Worm (Caenorhabditis elegans) whole organism, early embryonic: ENCODE data around the gene eelo-2.
A peak's percentile ranks its signal among the peaks of the same experiment; 100 is the strongest.

ENCODE experiments used
- B0310.2 ChIP-seq: sonication (generic microtip); optimal IDR thresholded peaks from 2 replicates; lab custom pipeline; 2016; ENCODE audit warnings: mild to moderate bottlenecking, missing genetic modification characterization, missing compliant biosample characterization
- F13C5.2 ChIP-seq: sonication (generic microtip); optimal IDR thresholded peaks from 2 replicates; lab custom pipeline; 2017; ENCODE audit warnings: mild to moderate bottlenecking, missing genetic modification characterization, inconsistent platforms, missing compliant biosample characterization
- aly-1 ChIP-seq: sonication (generic microtip); optimal IDR thresholded peaks from 2 replicates; lab custom pipeline; 2016; ENCODE audit warnings: missing genetic modification characterization, missing compliant biosample characterization
- ama-1 ChIP-seq: fragments of 150-350 bp; optimal IDR thresholded peaks from 2 replicates; lab custom pipeline; 2014
- ceh-13 ChIP-seq: fragments of 200-800 bp; sonication (Bioruptor generic); optimal IDR thresholded peaks from 2 replicates; lab custom pipeline; 2018; ENCODE audit warnings: mild to moderate bottlenecking, missing genetic modification characterization, missing compliant biosample characterization
- ceh-36 ChIP-seq: sonication (generic microtip); optimal IDR thresholded peaks from 2 replicates; lab custom pipeline; 2016; ENCODE audit warnings: missing genetic modification characterization, inconsistent platforms, missing compliant biosample characterization
- ets-7 ChIP-seq: sonication (generic microtip); optimal IDR thresholded peaks from 2 replicates; lab custom pipeline; 2016; ENCODE audit warnings: missing genotype, missing genetic modification characterization, missing compliant biosample characterization
- flt-1 ChIP-seq: fragments of 200-800 bp; sonication (Bioruptor generic); IDR thresholded peaks from 2 replicates; pipeline ENCODE4 v1.3.6; 2022; ENCODE audit warnings: missing genetic modification characterization, missing compliant biosample characterization
- hmbx-1 ChIP-seq: sonication (generic microtip); optimal IDR thresholded peaks from 2 replicates; lab custom pipeline; 2016; ENCODE audit warnings: mild to moderate bottlenecking, missing genetic modification characterization, missing compliant biosample characterization
- hmg-4 ChIP-seq: fragments of 200-800 bp; sonication (Bioruptor generic); optimal IDR thresholded peaks from 2 replicates; lab custom pipeline; 2018; ENCODE audit warnings: mild to moderate bottlenecking, missing genetic modification characterization, missing compliant biosample characterization
- hnd-1 ChIP-seq: sonication (generic microtip); optimal IDR thresholded peaks from 2 replicates; lab custom pipeline; 2016; ENCODE audit warnings: missing genetic modification characterization, missing compliant biosample characterization
- pes-1 ChIP-seq: fragments of 200-800 bp; sonication (Bioruptor generic); IDR thresholded peaks from 2 replicates; pipeline ENCODE4 v1.3.6; 2022; ENCODE audit warnings: missing genetic modification reagents, missing genetic modification characterization, missing compliant biosample characterization
- scrt-1 ChIP-seq: fragments of 200-800 bp; sonication (Bioruptor generic); IDR thresholded peaks from 2 replicates; pipeline ENCODE4 v1.3.6; 2022; ENCODE audit warnings: missing genetic modification characterization, missing compliant biosample characterization
- sea-1 ChIP-seq: fragments of 200-800 bp; sonication (Bioruptor generic); conservative IDR thresholded peaks from 2 replicates; pipeline ENCODE4 v1.3.6; 2022; ENCODE audit warnings: missing genetic modification characterization, missing compliant biosample characterization
- tbx-11 ChIP-seq: fragments of 200-800 bp; sonication (Bioruptor generic); IDR thresholded peaks from 2 replicates; pipeline ENCODE4 v1.3.6; 2022; ENCODE audit warnings: missing genetic modification characterization, missing compliant biosample characterization
- tbx-37 ChIP-seq: fragments of 200-800 bp; sonication (Bioruptor generic); conservative IDR thresholded peaks from 2 replicates; pipeline ENCODE4 v1.3.6; 2022; ENCODE audit warnings: missing genetic modification reagents, missing genetic modification characterization, missing compliant biosample characterization
- tra-4 ChIP-seq: sonication (generic microtip); optimal IDR thresholded peaks from 2 replicates; lab custom pipeline; 2017; ENCODE audit warnings: missing genetic modification characterization, missing compliant biosample characterization

Gene eelo-2

ce11 chrIV:17263714-17264113 is 13.8 kb downstream of the eelo-2 start:
- no peak for TF ChIP-seq tbx-11 (GFP tag; lab: Robert Waterston, UW)
- TF ChIP-seq aly-1 (tag; lab: Kevin White, UChicago) = no peak
- TF ChIP-seq pes-1 (GFP tag; lab: Robert Waterston, UW) = no peak
- no peak for TF ChIP-seq hnd-1 (tag; lab: Kevin White, UChicago)
- TF ChIP-seq F13C5.2 (tag; lab: Kevin White, UChicago) = no peak
- no peak for TF ChIP-seq ets-7 (tag; lab: Kevin White, UChicago)
- no peak for TF ChIP-seq flt-1 (GFP tag; lab: Robert Waterston, UW)
- TF ChIP-seq hmg-4 (GFP tag; lab: Kevin White, UChicago) = no peak
- TF ChIP-seq B0310.2 (tag; lab: Kevin White, UChicago) = no peak
- TF ChIP-seq scrt-1 (GFP tag; lab: Robert Waterston, UW) = no peak
- no peak for TF ChIP-seq tbx-37 (GFP tag; lab: Robert Waterston, UW)
- TF ChIP-seq ceh-13 (GFP tag; lab: Kevin White, UChicago) = no peak
- no peak for TF ChIP-seq sea-1
- TF ChIP-seq hmbx-1 (tag; lab: Kevin White, UChicago) = no peak
- TF ChIP-seq ama-1 (lab: Kevin White, UChicago) = no peak
- no peak for TF ChIP-seq ceh-36 (tag; lab: Kevin White, UChicago)
- TF ChIP-seq tra-4 (tag; lab: Kevin White, UChicago) = no peak

- TF ChIP-seq F13C5.2 (tag; lab: Kevin White, UChicago) (no peak), hmg-4 (GFP tag; lab: Kevin White, UChicago) (no peak), sea-1 (no peak), ceh-36 (tag; lab: Kevin White, UChicago) (no peak), B0310.2 (tag; lab: Kevin White, UChicago) (no peak), tra-4 (tag; lab: Kevin White, UChicago) (no peak), tbx-11 (GFP tag; lab: Robert Waterston, UW) (no peak), hmbx-1 (tag; lab: Kevin White, UChicago) (no peak), ets-7 (tag; lab: Kevin White, UChicago) (no peak), aly-1 (tag; lab: Kevin White, UChicago) (no peak), flt-1 (GFP tag; lab: Robert Waterston, UW) (no peak), ama-1 (lab: Kevin White, UChicago) (no peak), hnd-1 (tag; lab: Kevin White, UChicago) (no peak)
Observed at ce11 chrIV:17264714-17265113, 14.8 kb downstream of the eelo-2 start, which contains the start of gene F26D10.13. Gene F26D10.13, minus strand, starts transcription at chrIV:17264814.

ce11 chrIV:17265279-17265678 is 15.3 kb downstream of the eelo-2 start, which contains the start of gene str-187:
Gene str-187, plus strand, starts transcription at chrIV:17265579.
- TF ChIP-seq tbx-37 (GFP tag; lab: Robert Waterston, UW) = no peak
- TF ChIP-seq hmbx-1 (tag; lab: Kevin White, UChicago) = no peak
- no peak for TF ChIP-seq tra-4 (tag; lab: Kevin White, UChicago)
- no peak for TF ChIP-seq ama-1 (lab: Kevin White, UChicago)
- no peak for TF ChIP-seq B0310.2 (tag; lab: Kevin White, UChicago)
- TF ChIP-seq tbx-11 (GFP tag; lab: Robert Waterston, UW) = no peak
- no peak for TF ChIP-seq ceh-36 (tag; lab: Kevin White, UChicago)
- TF ChIP-seq scrt-1 (GFP tag; lab: Robert Waterston, UW) = no peak
- TF ChIP-seq aly-1 (tag; lab: Kevin White, UChicago) = no peak

ce11 chrIV:17265716-17266115 is 15.8 kb downstream of the eelo-2 start:
- no peak for TF ChIP-seq pes-1 (GFP tag; lab: Robert Waterston, UW)

- TF ChIP-seq flt-1 (GFP tag; lab: Robert Waterston, UW) (no peak), F13C5.2 (tag; lab: Kevin White, UChicago) (no peak), ceh-36 (tag; lab: Kevin White, UChicago) (peak; percentile 49), sea-1 (no peak), hmbx-1 (tag; lab: Kevin White, UChicago) (no peak), hnd-1 (tag; lab: Kevin White, UChicago) (no peak)
Observed at ce11 chrIV:17267304-17267891, 17.5 kb downstream of the eelo-2 start.

- TF ChIP-seq tbx-37 (GFP tag; lab: Robert Waterston, UW) = no peak
- no peak for TF ChIP-seq F13C5.2 (tag; lab: Kevin White, UChicago)
- TF ChIP-seq ceh-36 (tag; lab: Kevin White, UChicago) = no peak
- TF ChIP-seq tbx-11 (GFP tag; lab: Robert Waterston, UW) = no peak
- no peak for TF ChIP-seq pes-1 (GFP tag; lab: Robert Waterston, UW)
- no peak for TF ChIP-seq ceh-13 (GFP tag; lab: Kevin White, UChicago)
- no peak for TF ChIP-seq scrt-1 (GFP tag; lab: Robert Waterston, UW)
- no peak for TF ChIP-seq flt-1 (GFP tag; lab: Robert Waterston, UW)
- TF ChIP-seq B0310.2 (tag; lab: Kevin White, UChicago) = no peak
- no peak for TF ChIP-seq tra-4 (tag; lab: Kevin White, UChicago)
- TF ChIP-seq sea-1 = no peak
- TF ChIP-seq hmbx-1 (tag; lab: Kevin White, UChicago) = no peak
- TF ChIP-seq aly-1 (tag; lab: Kevin White, UChicago) = no peak
- no peak for TF ChIP-seq hnd-1 (tag; lab: Kevin White, UChicago)
Observed at ce11 chrIV:17268069-17268468, 18.1 kb downstream of the eelo-2 start.

ce11 chrIV:17268628-17269027 is 18.7 kb downstream of the eelo-2 start:
- TF ChIP-seq sea-1 (no peak), ama-1 (lab: Kevin White, UChicago) (no peak), hmg-4 (GFP tag; lab: Kevin White, UChicago) (peak; percentile 49), F13C5.2 (tag; lab: Kevin White, UChicago) (peak; percentile 12)
